Worm (Caenorhabditis elegans) whole organism, L4 larva: ENCODE results near the gene C15B12.8.

ENCODE experiments used
- F10B5.3 ChIP-seq: sonication (generic microtip); optimal IDR thresholded peaks from 2 replicates; lab custom pipeline; 2016; ENCODE audit warnings: mild to moderate bottlenecking, missing genetic modification characterization, missing compliant biosample characterization
- F26F4.8 ChIP-seq: fragments of 200-800 bp; sonication (Bioruptor generic); conservative IDR thresholded peaks from 2 replicates; pipeline ENCODE4 v1.3.6; 2022; ENCODE audit warnings: missing genetic modification characterization, missing compliant biosample characterization
- F44E2.7 ChIP-seq: fragments of 200-800 bp; sonication (Bioruptor generic); IDR thresholded peaks from 2 replicates; pipeline ENCODE4 v2.1.2; 2022; ENCODE audit warnings: missing genetic modification characterization, missing compliant biosample characterization
- F49E8.2 ChIP-seq: sonication (generic microtip); optimal IDR thresholded peaks from 2 replicates; lab custom pipeline; 2016; ENCODE audit warnings: missing compliant biosample characterization, mild to moderate bottlenecking, missing genetic modification characterization, borderline replicate concordance
- T20F7.1 ChIP-seq: fragments of 200-800 bp; sonication (Bioruptor generic); optimal IDR thresholded peaks from 2 replicates; lab custom pipeline; 2018; ENCODE audit warnings: mild to moderate bottlenecking, missing genetic modification characterization, missing compliant biosample characterization
- T26A8.4 ChIP-seq: fragments of 200-800 bp; sonication (Bioruptor generic); IDR thresholded peaks from 2 replicates; pipeline ENCODE4 v1.3.6; 2022; ENCODE audit warnings: missing genetic modification characterization, missing compliant biosample characterization
- Y105C5A.15 ChIP-seq: fragments of 200-800 bp; sonication (Bioruptor generic); IDR thresholded peaks from 2 replicates; pipeline ENCODE4 v1.3.6; 2022; ENCODE audit warnings: missing genetic modification characterization, missing compliant biosample characterization
- Y48G9A.11 ChIP-seq: fragments of 200-800 bp; sonication (Bioruptor generic); IDR thresholded peaks from 2 replicates; pipeline ENCODE4 v1.3.6; 2022; ENCODE audit warnings: missing genetic modification reagents, missing genetic modification characterization, missing compliant biosample characterization
- Y75B8A.6 ChIP-seq: fragments of 200-800 bp; sonication (Bioruptor generic); IDR thresholded peaks from 2 replicates; pipeline ENCODE4 v1.3.6; 2022; ENCODE audit warnings: missing genetic modification reagents, missing genetic modification characterization, missing compliant biosample characterization
- aha-1 ChIP-seq: fragments of 150-350 bp; peaks from one replicate; lab custom pipeline; 2014; ENCODE audit warnings: missing biosample characterization, missing genetic modification characterization
- aly-2 ChIP-seq: sonication (generic microtip); optimal IDR thresholded peaks from 2 replicates; lab custom pipeline; 2018; ENCODE audit warnings: missing biosample characterization, missing genetic modification characterization
- ama-1 ChIP-seq: fragments of 150-350 bp; optimal IDR thresholded peaks from 2 replicates; lab custom pipeline; 2014; ENCODE audit warnings: inconsistent platforms, mixed read lengths
- arid-1 ChIP-seq: fragments of 200-800 bp; sonication (Bioruptor generic); conservative IDR thresholded peaks from 2 replicates; pipeline ENCODE4 v1.3.6; 2022; ENCODE audit warnings: missing genetic modification reagents, missing genetic modification characterization, missing compliant biosample characterization
- ceh-20 ChIP-seq: fragments of 200-800 bp; sonication (Bioruptor generic); IDR thresholded peaks from 2 replicates; pipeline ENCODE4 v1.3.6; 2022; ENCODE audit warnings: missing genetic modification reagents, missing genetic modification characterization, missing compliant biosample characterization
- ceh-44 ChIP-seq: fragments of 200-800 bp; sonication (Bioruptor generic); IDR thresholded peaks from 2 replicates; pipeline ENCODE4 v1.3.6; 2022; ENCODE audit warnings: missing genetic modification reagents, missing genetic modification characterization, missing compliant biosample characterization
- ceh-82 ChIP-seq: sonication (generic microtip); optimal IDR thresholded peaks from 2 replicates; lab custom pipeline; 2017; ENCODE audit warnings: missing biosample characterization, missing genetic modification characterization
- ces-1 ChIP-seq: fragments of 150-350 bp; sonication (generic microtip); optimal IDR thresholded peaks from 4 replicates; lab custom pipeline; 2014; ENCODE audit warnings: missing biosample characterization, missing genetic modification reagents, missing genetic modification characterization
- cey-2 ChIP-seq: sonication (generic microtip); optimal IDR thresholded peaks from 3 replicates; lab custom pipeline; 2017; ENCODE audit warnings: missing genetic modification characterization, mild to moderate bottlenecking, missing compliant biosample characterization, antibody characterized with exemption, borderline replicate concordance; ENCODE audit not compliant: insufficient read depth
- daf-12 ChIP-seq: fragments of 150-350 bp; optimal IDR thresholded peaks from 2 replicates; lab custom pipeline; 2014; ENCODE audit warnings: missing biosample characterization, missing genetic modification reagents, missing genetic modification characterization
- dmd-6 ChIP-seq: fragments of 200-800 bp; sonication (Bioruptor generic); IDR thresholded peaks from 2 replicates; pipeline ENCODE4 v1.3.6; 2022; ENCODE audit warnings: missing genetic modification reagents, missing genetic modification characterization, missing compliant biosample characterization
- dve-1 ChIP-seq: sonication (generic microtip); optimal IDR thresholded peaks from 2 replicates; lab custom pipeline; 2017; ENCODE audit warnings: antibody characterized with exemption, mild to moderate bottlenecking, missing genetic modification characterization, missing compliant biosample characterization; ENCODE audit not compliant: insufficient read depth
- egl-27 ChIP-seq: sonication (generic microtip); optimal IDR thresholded peaks from 3 replicates; lab custom pipeline; 2017; ENCODE audit warnings: missing biosample characterization, missing genetic modification reagents, missing genetic modification characterization
- hif-1 ChIP-seq, 2 experiments: sonication (generic microtip); optimal IDR thresholded peaks; 2 replicates each; lab custom pipeline; 2016 to 2017; ENCODE audit warnings: missing compliant biosample characterization in 2 of 2, missing genetic modification characterization in 2 of 2, missing genetic modification reagents in 2 of 2, missing genotype in 2 of 2, mild to moderate bottlenecking in 1 of 2
- hlh-30 ChIP-seq: sonication (generic microtip); optimal IDR thresholded peaks from 2 replicates; lab custom pipeline; 2017; ENCODE audit warnings: antibody characterized with exemption, mild to moderate bottlenecking, missing genetic modification characterization, missing compliant biosample characterization; ENCODE audit not compliant: insufficient read depth
- hmg-1.1 ChIP-seq: fragments of 200-800 bp; sonication (Bioruptor generic); IDR thresholded peaks from 2 replicates; pipeline ENCODE4 v1.3.6; 2022; ENCODE audit warnings: missing genetic modification reagents, missing genetic modification characterization, missing compliant biosample characterization
- lin-13 ChIP-seq: fragments of 150-350 bp; optimal IDR thresholded peaks from 2 replicates; lab custom pipeline; 2014; ENCODE audit warnings: missing biosample characterization, missing genetic modification reagents, missing genetic modification characterization
- lin-15B ChIP-seq: fragments of 150-350 bp; sonication (generic microtip); optimal IDR thresholded peaks from 3 replicates; lab custom pipeline; 2014; ENCODE audit warnings: missing biosample characterization, missing genetic modification characterization
- lir-3 ChIP-seq: sonication (generic microtip); optimal IDR thresholded peaks from 2 replicates; lab custom pipeline; 2016; ENCODE audit warnings: mild to moderate bottlenecking, missing genetic modification characterization, missing compliant biosample characterization
- lsy-2 ChIP-seq, 2 experiments: fragments of 150-350 bp in 1 of 2; sonication (generic microtip) in 1 of 2; optimal IDR thresholded peaks; 2 replicates each; lab custom pipeline; 2014 to 2017; ENCODE audit warnings: missing biosample characterization in 2 of 2, missing genetic modification characterization in 2 of 2
- mdl-1 ChIP-seq, 2 experiments: fragments of 150-350 bp in 1 of 2; sonication (generic microtip) in 1 of 2; optimal IDR thresholded peaks; 2 replicates each; lab custom pipeline; 2014 to 2017; ENCODE audit warnings: missing biosample characterization in 2 of 2, missing genetic modification characterization in 2 of 2
- mep-1 ChIP-seq: fragments of 150-350 bp; sonication (generic microtip); optimal IDR thresholded peaks from 3 replicates; lab custom pipeline; 2014; ENCODE audit warnings: missing biosample characterization, missing genetic modification characterization
- mes-2 ChIP-seq: sonication (generic microtip); optimal IDR thresholded peaks from 2 replicates; lab custom pipeline; 2016; ENCODE audit warnings: missing genotype, mild to moderate bottlenecking, missing genetic modification characterization, missing compliant biosample characterization; ENCODE audit not compliant: poor library complexity, severe bottlenecking
- nhr-10 ChIP-seq: fragments of 150-350 bp; optimal IDR thresholded peaks from 2 replicates; lab custom pipeline; 2014; ENCODE audit warnings: missing biosample characterization, missing genetic modification characterization
- nhr-102 ChIP-seq: sonication (generic microtip); optimal IDR thresholded peaks from 2 replicates; lab custom pipeline; 2016; ENCODE audit warnings: mild to moderate bottlenecking, missing genetic modification characterization, moderate library complexity, missing compliant biosample characterization
- nhr-237 ChIP-seq: sonication (generic microtip); optimal IDR thresholded peaks from 2 replicates; lab custom pipeline; 2017; ENCODE audit warnings: missing biosample characterization, missing genetic modification characterization
- nhr-28 ChIP-seq: fragments of 150-350 bp; optimal IDR thresholded peaks from 2 replicates; lab custom pipeline; 2014; ENCODE audit warnings: missing biosample characterization, missing genetic modification characterization
- nhr-41 ChIP-seq: fragments of 200-800 bp; sonication (Bioruptor generic); IDR thresholded peaks from 2 replicates; pipeline ENCODE4 v1.3.6; 2022; ENCODE audit warnings: missing genetic modification reagents, missing genetic modification characterization, missing compliant biosample characterization
- nhr-6 ChIP-seq: fragments of 150-350 bp; optimal IDR thresholded peaks from 2 replicates; lab custom pipeline; 2014; ENCODE audit warnings: missing biosample characterization, missing genetic modification characterization
- php-3 ChIP-seq: fragments of 200-800 bp; sonication (Bioruptor generic); IDR thresholded peaks from 2 replicates; pipeline ENCODE4 v1.3.6; 2022; ENCODE audit warnings: missing genetic modification reagents, missing genetic modification characterization, missing compliant biosample characterization
- pqm-1 ChIP-seq: sonication (generic microtip); optimal IDR thresholded peaks from 2 replicates; lab custom pipeline; 2017; ENCODE audit warnings: missing biosample characterization, missing genetic modification characterization
- set-16 ChIP-seq: fragments of 200-800 bp; sonication (Bioruptor generic); IDR thresholded peaks from 2 replicates; pipeline ENCODE4 v1.3.6; 2022; ENCODE audit warnings: missing genetic modification reagents, missing genetic modification characterization, missing compliant biosample characterization
- unc-62 ChIP-seq, 3 experiments: fragments of 150-350 bp in 1 of 3; sonication (generic microtip); optimal IDR thresholded peaks in 2 of 3; peaks in 1 of 3; 1 replicate in 1 of 3; 2 replicates in 2 of 3; lab custom pipeline; 2014 to 2017; ENCODE audit warnings: missing biosample characterization in 3 of 3, missing genetic modification characterization in 3 of 3, missing genetic modification reagents in 3 of 3, missing genotype in 1 of 3
- vab-7 ChIP-seq: fragments of 200-800 bp; sonication (Bioruptor generic); IDR thresholded peaks from 2 replicates; pipeline ENCODE4 v1.3.6; 2022; ENCODE audit warnings: missing genetic modification reagents, missing genetic modification characterization, missing compliant biosample characterization
- zag-1 ChIP-seq: fragments of 150-350 bp; optimal IDR thresholded peaks from 2 replicates; lab custom pipeline; 2014; ENCODE audit warnings: missing biosample characterization, missing genetic modification characterization
- zfp-3 ChIP-seq: fragments of 200-800 bp; sonication (Bioruptor generic); conservative IDR thresholded peaks from 2 replicates; pipeline ENCODE4 v1.3.6; 2022; ENCODE audit warnings: missing genetic modification reagents, missing genetic modification characterization, missing compliant biosample characterization
- zip-2 ChIP-seq: fragments of 150-350 bp; optimal IDR thresholded peaks from 2 replicates; lab custom pipeline; 2014; ENCODE audit warnings: missing biosample characterization, missing genetic modification characterization
- ztf-11 ChIP-seq: fragments of 150-350 bp; optimal IDR thresholded peaks from 2 replicates; lab custom pipeline; 2014; ENCODE audit warnings: missing biosample characterization, missing genetic modification characterization

The C15B12.8 gene

DNA sequence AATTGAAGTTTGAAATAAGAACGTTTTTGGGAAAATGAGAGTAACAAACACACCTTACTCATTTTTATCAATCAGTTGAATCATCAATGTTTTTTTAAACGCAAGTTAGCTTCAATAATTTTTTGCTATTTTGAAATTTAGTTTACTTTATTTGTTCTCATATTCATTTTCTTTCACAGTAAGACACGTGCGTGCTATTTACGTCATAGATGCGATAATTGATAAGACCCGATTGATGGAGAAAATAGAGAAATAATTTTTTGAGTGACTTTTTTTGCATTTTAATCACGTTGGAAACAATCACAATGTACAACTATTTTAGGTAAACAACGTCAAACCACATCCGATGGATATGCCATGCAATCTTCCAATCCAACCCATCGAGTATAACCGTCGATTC is 45.4 kb downstream of the C15B12.8 start (continued):
- TF ChIP-seq F49E8.2, result no peak
- no peak for TF ChIP-seq Y48G9A.11 (GFP tag; lab: Robert Waterston, UW)
- no peak for TF ChIP-seq nhr-6 (tag; lab: Kevin White, UChicago)

DNA sequence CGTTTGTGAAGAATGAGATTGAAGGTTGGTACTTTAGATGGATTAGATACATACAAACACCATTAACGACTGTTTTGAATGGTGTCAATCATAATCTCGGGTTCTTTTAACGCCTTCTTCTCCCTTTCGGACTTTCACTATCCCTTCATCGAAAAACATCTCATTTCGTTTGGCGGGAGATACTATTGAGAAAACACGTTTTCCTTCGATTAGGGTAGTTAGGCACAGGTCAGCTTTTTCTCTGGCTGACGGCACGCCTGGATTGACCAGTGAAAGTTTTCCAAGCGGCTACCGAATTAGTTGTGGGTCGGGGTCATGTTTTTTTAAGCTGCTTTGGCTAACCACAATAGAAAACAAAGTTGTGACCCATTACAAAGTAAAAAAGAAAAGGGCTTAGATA is 45.9 kb downstream of the C15B12.8 start:
- TF ChIP-seq hlh-30 (tag; lab: Kevin White, UChicago) (no peak), daf-12 (tag; lab: Kevin White, UChicago) (no peak), unc-62 (GFP tag; optimal IDR thresholded peaks at IDR 0.05 in 1 of 2; lab: Kevin White, UChicago) (peak in 1 of 2 experiments; percentile 27), unc-62 (tag; optimal IDR thresholded peaks at IDR 0.05; lab: Kevin White, UChicago) (no peak), dmd-6 (GFP tag; lab: Robert Waterston, UW) (no peak), nhr-28 (tag; lab: Kevin White, UChicago) (no peak), nhr-102 (tag; lab: Kevin White, UChicago) (no peak), Y75B8A.6 (GFP tag; lab: Robert Waterston, UW) (no peak), F26F4.8 (no peak)

DNA sequence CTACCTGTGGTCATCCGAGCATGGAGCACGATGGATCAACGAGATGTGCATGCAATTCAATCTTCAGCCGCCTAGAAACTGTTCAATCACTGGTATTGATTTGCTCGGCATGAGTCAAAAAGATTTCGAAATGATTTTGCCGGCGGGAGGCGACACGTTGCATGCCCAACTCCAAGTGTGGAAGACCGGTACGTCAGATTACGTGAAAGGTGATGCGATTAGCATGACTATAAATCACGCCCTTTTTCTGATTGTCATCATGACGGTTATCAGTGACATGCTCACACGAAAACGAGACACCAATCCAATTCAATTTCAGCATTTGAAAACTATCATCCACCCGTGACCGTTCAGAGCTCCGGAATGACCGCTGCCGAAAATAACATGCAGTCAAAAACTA is 46.6 kb downstream of the C15B12.8 start:
- no peak for TF ChIP-seq mdl-1 (tag; optimal IDR thresholded peaks at IDR 0.05; lab: Kevin White, UChicago)
- no peak for TF ChIP-seq egl-27 (tag; lab: Kevin White, UChicago)
- no peak for TF ChIP-seq ceh-82 (tag; lab: Kevin White, UChicago)
- no peak for TF ChIP-seq ceh-44 (GFP tag; lab: Robert Waterston, UW)
- no peak for TF ChIP-seq cey-2 (tag; lab: Kevin White, UChicago)
- peak; percentile 13 for TF ChIP-seq pqm-1 (tag; lab: Kevin White, UChicago)
- no peak for TF ChIP-seq F10B5.3 (tag; lab: Kevin White, UChicago)
- peak in 1 of 2 experiments; percentile 63 for TF ChIP-seq unc-62 (GFP tag; optimal IDR thresholded peaks at IDR 0.05 in 1 of 2; lab: Kevin White, UChicago)
- TF ChIP-seq unc-62 (tag; optimal IDR thresholded peaks at IDR 0.05; lab: Kevin White, UChicago), result no peak
- no peak for TF ChIP-seq hif-1 (tag; optimal IDR thresholded peaks at IDR 0.05; lab: Kevin White, UChicago)
- TF ChIP-seq arid-1 (GFP tag; lab: Robert Waterston, UW), result no peak
- no peak for TF ChIP-seq ama-1 (lab: Kevin White, UChicago)
- no peak for TF ChIP-seq T20F7.1 (GFP tag; lab: Kevin White, UChicago)
- no peak for TF ChIP-seq set-16
- no peak for TF ChIP-seq lir-3 (tag; lab: Kevin White, UChicago)
- TF ChIP-seq nhr-10 (tag; lab: Kevin White, UChicago), result no peak
- TF ChIP-seq nhr-102 (tag; lab: Kevin White, UChicago), result no peak
- peak; percentile 59; the same call in 1 of the 2 replicates for TF ChIP-seq ceh-20 (GFP tag; lab: Robert Waterston, UW)
- TF ChIP-seq aha-1 (tag; lab: Kevin White, UChicago), result no peak
- TF ChIP-seq zag-1 (tag; lab: Kevin White, UChicago), result no peak
- TF ChIP-seq T26A8.4 (GFP tag; lab: Robert Waterston, UW), result no peak
- TF ChIP-seq hmg-1.1 (GFP tag; lab: Robert Waterston, UW), result no peak
- TF ChIP-seq ces-1 (GFP tag; lab: Kevin White, UChicago), result no peak
- no peak for TF ChIP-seq vab-7
- TF ChIP-seq lin-15B (tag; lab: Kevin White, UChicago), result no peak
- TF ChIP-seq dve-1 (tag; lab: Kevin White, UChicago), result peak; percentile 49
- no peak for TF ChIP-seq aly-2
- TF ChIP-seq lin-13 (GFP tag; lab: Kevin White, UChicago), result no peak
- no peak for TF ChIP-seq lsy-2 (tag; optimal IDR thresholded peaks at IDR 0.05; lab: Kevin White, UChicago)
- no peak for TF ChIP-seq mep-1
- TF ChIP-seq dmd-6 (GFP tag; lab: Robert Waterston, UW), result peak; percentile 61
- TF ChIP-seq F44E2.7 (GFP tag; lab: Robert Waterston, UW), result no peak
- TF ChIP-seq mes-2 (tag; lab: Kevin White, UChicago), result no peak
- no peak for TF ChIP-seq nhr-41
- no peak for TF ChIP-seq nhr-28 (tag; lab: Kevin White, UChicago)
- peak; percentile 78 for TF ChIP-seq php-3 (GFP tag; lab: Robert Waterston, UW)
- no peak for TF ChIP-seq ztf-11 (tag; lab: Kevin White, UChicago)
- TF ChIP-seq nhr-237, result no peak
- peak; percentile 25 for TF ChIP-seq hlh-30 (tag; lab: Kevin White, UChicago)
- no peak for TF ChIP-seq Y105C5A.15 (GFP tag; lab: Robert Waterston, UW)
- TF ChIP-seq zip-2 (tag; lab: Kevin White, UChicago), result no peak
- no peak for TF ChIP-seq zfp-3 (GFP tag; lab: Robert Waterston, UW)
